Fruit fly (Drosophila melanogaster): ENCODE results near the gene CG7706.

DNA sequence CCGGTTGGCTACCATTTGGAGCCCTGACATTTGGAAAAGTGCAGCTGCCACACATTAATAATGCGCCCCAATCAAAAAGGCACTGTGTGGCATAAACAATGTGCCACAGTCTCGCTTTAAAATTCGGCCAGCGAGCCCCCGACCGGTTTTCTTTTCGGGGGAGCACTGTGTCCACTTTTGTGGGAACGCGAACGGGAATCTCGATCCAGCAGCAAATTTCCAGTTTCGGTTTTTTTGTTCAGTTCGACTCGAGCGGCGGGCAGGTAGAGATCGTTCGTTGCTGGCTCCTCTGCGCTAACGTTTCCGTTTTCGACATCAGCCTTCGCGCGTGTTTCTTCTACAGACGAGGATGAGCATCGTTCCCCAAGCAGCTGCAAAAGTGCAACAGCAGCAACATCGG lies 8.5 kb upstream of the CG7706 start, which contains the start of gene CG7702:
- TF ChIP-seq pan (optimal IDR thresholded peaks at IDR 0.05) = no peak
- TF ChIP-seq usp (GFP tag; optimal IDR thresholded peaks at IDR 0.05) = no peak
- no peak for TF ChIP-seq psq (optimal IDR thresholded peaks at IDR 0.05)
- TF ChIP-seq EcR (GFP tag; optimal IDR thresholded peaks at IDR 0.05) = no peak
- no peak for TF ChIP-seq CG8478 (optimal IDR thresholded peaks at IDR 0.05)
- TF ChIP-seq Dll (optimal IDR thresholded peaks at IDR 0.05) = no peak
